Worm (Caenorhabditis elegans) whole organism, L3 larva: ENCODE data around the gene cyp-14A3.
A peak's percentile ranks its signal among the peaks of the same experiment; 100 is the strongest.

Experiments used
- ceh-28 ChIP-seq: fragments of 150-350 bp; optimal IDR thresholded peaks from 2 replicates; lab custom pipeline; 2014; ENCODE audit warnings: missing biosample characterization, missing genetic modification reagents, missing genetic modification characterization
- ceh-82 ChIP-seq: fragments of 150-350 bp; optimal IDR thresholded peaks from 2 replicates; lab custom pipeline; 2014; ENCODE audit warnings: missing biosample characterization, missing genetic modification characterization
- ceh-9 ChIP-seq: sonication (generic microtip); optimal IDR thresholded peaks from 2 replicates; lab custom pipeline; 2018; ENCODE audit warnings: missing biosample characterization, missing genetic modification characterization
- daf-12 ChIP-seq: fragments of 150-350 bp; optimal IDR thresholded peaks from 2 replicates; lab custom pipeline; 2014; ENCODE audit warnings: missing biosample characterization, missing genetic modification reagents, missing genetic modification characterization
- elt-2 ChIP-seq: sonication (generic microtip); optimal IDR thresholded peaks from 2 replicates; lab custom pipeline; 2016; ENCODE audit warnings: missing genetic modification reagents, mild to moderate bottlenecking, missing genetic modification characterization, missing compliant biosample characterization
- elt-3 ChIP-seq, 3 experiments: fragments of 150-350 bp in 1 of 3; sonication (generic microtip) in 2 of 3; optimal IDR thresholded peaks; 2 replicates in 2 of 3; 4 replicates in 1 of 3; lab custom pipeline; 2014 to 2017; ENCODE audit warnings: missing biosample characterization in 3 of 3, missing genetic modification characterization in 3 of 3
- eor-1 ChIP-seq, 2 experiments: fragments of 150-350 bp; optimal IDR thresholded peaks; 2 replicates each; lab custom pipeline; 2014 to 2018; ENCODE audit warnings: missing biosample characterization in 2 of 2, missing genetic modification characterization in 2 of 2
- fkh-10 ChIP-seq: sonication (generic microtip); optimal IDR thresholded peaks from 2 replicates; lab custom pipeline; 2017; ENCODE audit warnings: missing biosample characterization, missing genetic modification reagents, missing genetic modification characterization
- hmg-11 ChIP-seq: sonication (generic microtip); optimal IDR thresholded peaks from 2 replicates; lab custom pipeline; 2016; ENCODE audit warnings: missing genetic modification characterization, missing compliant biosample characterization
- jun-1 ChIP-seq: fragments of 150-350 bp; optimal IDR thresholded peaks from 2 replicates; lab custom pipeline; 2014; ENCODE audit warnings: missing biosample characterization, missing genetic modification reagents, missing genetic modification characterization
- lin-15B ChIP-seq: fragments of 150-350 bp; optimal IDR thresholded peaks from 2 replicates; lab custom pipeline; 2014; ENCODE audit warnings: missing biosample characterization, missing genetic modification characterization
- lin-39 ChIP-seq: fragments of 150-350 bp; optimal IDR thresholded peaks from 2 replicates; lab custom pipeline; 2018; ENCODE audit warnings: missing biosample characterization, missing genetic modification reagents, missing genetic modification characterization
- lsy-12 ChIP-seq: sonication (generic microtip); optimal IDR thresholded peaks from 2 replicates; lab custom pipeline; 2016; ENCODE audit warnings: mild to moderate bottlenecking, missing genetic modification characterization, missing compliant biosample characterization
- mdl-1 ChIP-seq: fragments of 150-350 bp; optimal IDR thresholded peaks from 2 replicates; lab custom pipeline; 2014; ENCODE audit warnings: missing biosample characterization, missing genetic modification characterization
- mml-1 ChIP-seq: fragments of 150-350 bp; sonication (generic microtip); optimal IDR thresholded peaks from 3 replicates; lab custom pipeline; 2014; ENCODE audit warnings: missing biosample characterization, missing genetic modification characterization
- nfya-1 ChIP-seq: sonication (generic microtip); optimal IDR thresholded peaks from 2 replicates; lab custom pipeline; 2017; ENCODE audit warnings: missing genetic modification characterization, mild to moderate bottlenecking, missing compliant biosample characterization, antibody characterized with exemption, moderate library complexity; ENCODE audit not compliant: insufficient read depth
- nhr-11 ChIP-seq: fragments of 150-350 bp; optimal IDR thresholded peaks from 2 replicates; lab custom pipeline; 2014; ENCODE audit warnings: missing biosample characterization, missing genetic modification characterization
- nhr-23 ChIP-seq: fragments of 150-350 bp; optimal IDR thresholded peaks from 2 replicates; lab custom pipeline; 2014; ENCODE audit warnings: missing biosample characterization, missing genetic modification reagents, missing genetic modification characterization
- nhr-237 ChIP-seq: fragments of 150-350 bp; optimal IDR thresholded peaks from 2 replicates; lab custom pipeline; 2014; ENCODE audit warnings: missing biosample characterization, missing genetic modification characterization
- nhr-25 ChIP-seq: sonication (generic microtip); optimal IDR thresholded peaks from 2 replicates; lab custom pipeline; 2017; ENCODE audit warnings: missing biosample characterization, missing genetic modification characterization
- nhr-43 ChIP-seq: sonication (generic microtip); optimal IDR thresholded peaks from 2 replicates; lab custom pipeline; 2016; ENCODE audit warnings: mild to moderate bottlenecking, missing genetic modification characterization, missing compliant biosample characterization; ENCODE audit not compliant: poor library complexity, severe bottlenecking
- pha-4 ChIP-seq: fragments of 150-350 bp; optimal IDR thresholded peaks from 2 replicates; lab custom pipeline; 2014; ENCODE audit warnings: missing biosample characterization, missing genetic modification reagents, missing genetic modification characterization
- pqm-1 ChIP-seq: fragments of 150-350 bp; optimal IDR thresholded peaks from 2 replicates; lab custom pipeline; 2017; ENCODE audit warnings: missing biosample characterization, missing genetic modification characterization, inconsistent platforms
- sea-2 ChIP-seq: fragments of 150-350 bp; sonication (generic microtip); optimal IDR thresholded peaks from 4 replicates; lab custom pipeline; 2014; ENCODE audit warnings: missing biosample characterization, missing genetic modification reagents, missing genetic modification characterization
- skn-1 ChIP-seq: fragments of 150-350 bp; optimal IDR thresholded peaks from 2 replicates; lab custom pipeline; 2014; ENCODE audit warnings: missing biosample characterization, missing genetic modification characterization
- tbx-2 ChIP-seq: sonication (generic microtip); optimal IDR thresholded peaks from 2 replicates; lab custom pipeline; 2016; ENCODE audit warnings: mild to moderate bottlenecking, missing genetic modification characterization, missing compliant biosample characterization
- unc-39 ChIP-seq: sonication (generic microtip); optimal IDR thresholded peaks from 4 replicates; lab custom pipeline; 2017; ENCODE audit warnings: missing biosample characterization, missing genetic modification characterization
- unc-62 ChIP-seq: fragments of 150-350 bp; sonication (generic microtip); optimal IDR thresholded peaks from 4 replicates; lab custom pipeline; 2014; ENCODE audit warnings: missing biosample characterization, missing genetic modification reagents, missing genetic modification characterization
- zag-1 ChIP-seq: fragments of 150-350 bp; optimal IDR thresholded peaks from 2 replicates; lab custom pipeline; 2014; ENCODE audit warnings: missing biosample characterization, missing genetic modification characterization
- ztf-4 ChIP-seq: fragments of 150-350 bp; optimal IDR thresholded peaks from 2 replicates; lab custom pipeline; 2014; ENCODE audit warnings: missing biosample characterization, missing genetic modification characterization

The cyp-14A3 gene

DNA sequence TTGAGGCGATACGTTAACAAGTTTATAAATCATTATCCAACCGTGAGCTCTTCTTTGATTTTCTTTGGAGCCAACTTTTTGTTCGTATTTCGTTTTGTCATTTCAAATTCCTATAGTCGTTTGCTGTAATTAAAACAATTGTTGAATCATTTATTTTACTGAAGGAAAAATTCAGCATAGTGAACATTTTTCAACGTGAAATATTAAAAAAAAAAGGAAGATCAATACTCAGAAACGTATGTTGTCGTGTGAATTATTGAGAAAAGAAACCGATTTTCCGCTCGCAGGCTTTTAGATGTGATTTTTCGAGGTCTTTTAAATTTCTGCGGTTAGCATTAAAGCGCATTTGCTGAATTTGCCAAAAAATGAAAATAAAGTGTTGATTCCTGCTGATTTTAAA lies 4.9 kb upstream of the cyp-14A3 start, which contains the start of gene phf-33:
Gene phf-33 (minus strand): TSS at position 101 of the 400 bp plus-strand sequence.
- TF ChIP-seq pqm-1 (tag; lab: Kevin White, UChicago) (no peak), sea-2 (GFP tag; lab: Kevin White, UChicago) (no peak), pha-4 (no peak), nhr-25 (no peak)

DNA sequence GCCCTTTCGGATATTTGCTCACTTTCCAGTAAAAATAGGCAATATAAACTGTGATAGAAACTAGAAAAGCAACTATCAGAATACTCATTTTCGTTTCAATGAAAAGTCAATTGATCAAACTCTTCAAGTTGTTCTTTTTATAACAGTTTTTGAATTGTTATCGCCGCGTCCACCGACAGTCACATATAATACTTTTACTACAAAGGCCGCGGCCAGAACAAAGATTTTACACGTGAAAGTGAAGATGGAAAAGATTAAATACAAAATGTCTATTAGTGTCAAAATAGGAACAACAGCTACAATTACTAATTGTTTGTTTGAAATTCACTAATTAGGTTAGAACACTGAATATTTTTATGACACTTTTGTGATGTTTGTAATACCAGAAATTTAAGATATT lies 4.4 kb downstream of the cyp-14A3 start, which contains the start of gene cyp-14A2:
Gene cyp-14A2 (minus strand): TSS at position 101 of the 400 bp plus-strand sequence.
- TF ChIP-seq jun-1 (tag; lab: Kevin White, UChicago): no peak
- TF ChIP-seq mdl-1 (tag; lab: Kevin White, UChicago): no peak
- TF ChIP-seq eor-1 (tag; optimal IDR thresholded peaks at IDR 0.05; lab: Kevin White, UChicago): no peak
- no peak for TF ChIP-seq nfya-1
- TF ChIP-seq nhr-25: no peak
- TF ChIP-seq unc-39 (tag; lab: Kevin White, UChicago): no peak
- TF ChIP-seq fkh-10: no peak
- no peak for TF ChIP-seq ztf-4 (tag; lab: Kevin White, UChicago)
- no peak for TF ChIP-seq ceh-9 (tag; lab: Kevin White, UChicago)

DNA sequence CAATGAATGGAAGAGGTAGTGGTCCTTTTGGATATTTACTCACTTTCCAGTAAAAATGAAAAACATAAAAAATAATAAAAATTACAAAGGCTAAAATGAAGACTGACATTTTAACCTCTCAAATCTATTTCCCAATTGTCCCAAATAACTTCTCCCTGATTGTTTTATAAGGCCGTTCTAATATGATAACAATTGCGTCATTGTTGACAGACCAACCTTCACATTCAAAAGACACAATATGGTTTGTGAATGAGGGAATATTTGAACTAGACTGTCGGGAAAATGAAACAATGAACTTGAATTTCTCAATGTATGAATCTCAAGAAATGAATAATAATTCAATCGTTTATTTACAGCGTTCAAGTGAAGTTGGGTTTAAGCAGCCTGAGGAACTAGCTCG lies 6.8 kb downstream of the cyp-14A3 start, which contains the start of gene cyp-14A1:
Gene cyp-14A1 (minus strand): TSS at position 126 of the 400 bp plus-strand sequence.
- TF ChIP-seq nhr-23 (tag; lab: Kevin White, UChicago) (peak; percentile 26), pha-4 (no peak), nhr-11 (tag; lab: Kevin White, UChicago) (no peak)

DNA sequence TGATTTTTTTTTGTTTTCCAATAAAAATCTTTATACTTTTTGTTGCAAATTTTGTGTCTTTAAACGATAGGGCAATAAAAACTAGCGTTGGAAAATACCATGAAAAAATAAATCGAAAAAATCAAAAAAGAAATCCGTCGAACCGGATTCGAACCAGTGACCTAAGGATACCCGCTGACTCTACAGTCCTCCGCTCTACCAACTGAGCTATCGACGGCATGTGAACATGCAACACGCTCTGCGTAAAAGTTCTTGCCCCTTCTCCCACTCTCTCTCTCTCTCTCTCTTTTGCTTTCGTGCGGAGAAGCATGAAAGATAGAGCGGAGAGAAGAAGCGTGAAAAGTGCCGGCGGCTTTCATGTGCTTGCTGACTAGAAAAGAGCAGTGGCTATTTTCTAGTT lies 9.5 kb downstream of the cyp-14A3 start:
- TF ChIP-seq unc-62 (GFP tag; lab: Kevin White, UChicago) (peak; percentile 2), daf-12 (tag; lab: Kevin White, UChicago) (no peak), unc-39 (tag; lab: Kevin White, UChicago) (no peak), hmg-11 (tag; lab: Kevin White, UChicago) (peak; percentile 84), tbx-2 (tag; lab: Kevin White, UChicago) (peak; percentile 52), ztf-4 (tag; lab: Kevin White, UChicago) (no peak), fkh-10 (peak; percentile 23), nhr-23 (tag; lab: Kevin White, UChicago) (peak; percentile 19), elt-2 (peak; percentile 49), ceh-82 (peak; percentile 34), jun-1 (tag; lab: Kevin White, UChicago) (peak; percentile 55), nhr-43 (tag; lab: Kevin White, UChicago) (peak; percentile 48), lsy-12 (tag; lab: Kevin White, UChicago) (peak; percentile 55), pha-4 (peak; percentile 57), lin-39 (tag; lab: Kevin White, UChicago) (peak; percentile 36), skn-1 (tag; lab: Kevin White, UChicago) (peak; percentile 17), zag-1 (no peak)

DNA sequence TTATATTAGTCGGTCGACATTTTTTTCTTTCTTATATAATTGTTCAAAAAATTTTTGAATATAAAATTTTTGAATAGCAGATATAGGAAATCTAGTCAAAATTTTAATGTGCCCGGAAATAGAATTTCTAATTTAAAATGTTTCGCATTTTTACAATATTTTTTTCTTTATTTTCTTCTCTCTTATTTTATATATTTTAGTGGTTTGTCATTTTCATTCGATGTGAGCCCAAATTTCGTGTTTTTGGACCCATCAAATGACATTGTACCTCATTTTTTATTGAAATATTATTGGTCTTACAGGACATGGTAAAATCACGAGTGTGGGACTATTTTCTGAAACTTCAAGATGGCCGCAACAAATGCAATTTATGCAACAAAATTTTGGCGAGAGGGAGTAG lies 11.8 kb downstream of the cyp-14A3 start, which contains the start of gene K09A11.1:
Gene K09A11.1 (plus strand): TSS at position 301 of the 400 bp plus-strand sequence.
- TF ChIP-seq nhr-237 (tag; lab: Kevin White, UChicago) (no peak), zag-1 (no peak), elt-3 (tag; optimal IDR thresholded peaks at IDR 0.05; lab: Kevin White, UChicago) (no peak), fkh-10 (no peak), nhr-25 (no peak), ceh-82 (no peak)

DNA sequence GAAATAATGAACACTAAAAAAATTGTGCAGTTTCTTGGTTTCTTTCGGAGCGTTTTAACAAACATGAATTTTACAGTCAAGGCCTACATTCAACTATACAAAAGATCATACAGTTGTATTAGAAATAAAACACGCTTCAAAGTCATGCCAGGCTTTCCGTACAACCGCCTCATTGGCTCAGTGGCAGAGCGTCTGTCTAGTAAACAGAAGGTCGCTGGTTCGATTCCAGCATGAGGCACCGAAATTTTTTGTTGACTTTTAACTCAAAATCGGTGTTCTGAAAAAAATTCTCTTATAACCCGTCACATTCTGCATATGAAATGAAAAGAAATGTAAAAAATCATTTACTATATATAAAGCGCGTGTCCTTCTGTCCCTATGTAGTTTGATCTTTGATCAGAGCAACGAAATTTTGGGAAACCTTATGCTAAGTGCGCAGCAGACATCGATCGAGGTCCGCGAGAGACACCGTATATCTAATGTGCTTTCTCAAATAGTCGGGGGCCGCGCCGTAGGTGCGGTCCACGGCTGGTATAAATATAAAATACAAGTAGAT lies 12.9 kb downstream of the cyp-14A3 start:
- TF ChIP-seq pqm-1 (tag; lab: Kevin White, UChicago) (peak; percentile 21), elt-2 (peak; percentile 23)
- TF ChIP-seq, all 47 proteins: peak for 2; not testable (repeated sequence) for 45

DNA sequence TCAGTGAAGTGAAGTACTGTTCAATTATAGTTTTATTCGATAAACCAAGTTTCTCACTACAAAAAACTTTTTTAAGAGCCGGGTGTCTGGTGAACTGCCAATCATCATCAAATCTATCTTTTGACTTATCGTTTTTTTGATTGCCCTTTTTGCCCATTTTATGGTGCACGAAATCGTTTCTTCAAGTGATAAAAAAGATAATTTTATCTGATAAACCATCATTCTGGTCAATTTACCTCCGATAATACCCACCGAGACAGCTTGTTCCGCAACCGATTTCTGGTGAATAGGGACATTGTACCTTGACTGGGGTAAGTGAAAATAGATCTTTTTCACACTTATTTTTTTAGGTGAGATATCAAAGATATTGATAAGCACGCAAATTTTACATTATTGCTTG lies 16.4 kb downstream of the cyp-14A3 start, which contains the start of gene K08H2.10:
Gene K08H2.10 (plus strand): TSS at position 230 of the 400 bp plus-strand sequence.
- no peak for TF ChIP-seq lin-15B
- peak; percentile 43 for TF ChIP-seq jun-1 (tag; lab: Kevin White, UChicago)
- no peak for TF ChIP-seq ceh-28 (tag; lab: Kevin White, UChicago)
- TF ChIP-seq pqm-1 (tag; lab: Kevin White, UChicago): peak; percentile 45
- TF ChIP-seq elt-2: peak; percentile 97
- TF ChIP-seq nhr-43 (tag; lab: Kevin White, UChicago): no peak
- TF ChIP-seq mml-1: no peak
